Fruit fly (Drosophila melanogaster): ENCODE measurements around the gene CG9356.

CG9356 gene

dm6 chr3R:9411928-9412640 is 8.0 kb upstream of the CG9356 start, which contains the start of the genes Task7 and alpha-Man-IIa (continued):
- TF ChIP-seq Doc3 (GFP tag; IDR thresholded peaks at IDR 0.05; ENCODE audit: partially characterized antibody) (0 out of 3 replicates have a peak, but pooled peaks have one; percentile 47), nau (GFP tag; optimal IDR thresholded peaks at IDR 0.05) (no peak), dm (GFP tag; optimal IDR thresholded peaks at IDR 0.05) (no peak), sd (tag; optimal IDR thresholded peaks at IDR 0.05) (no peak), CG10462 (GFP tag; optimal IDR thresholded peaks at IDR 0.05) (peak; percentile 50), CG13287 (GFP tag; IDR thresholded peaks at IDR 0.05; ENCODE audit: partially characterized antibody) (peak; percentile 71), Bgb (GFP tag; IDR thresholded peaks at IDR 0.05; ENCODE audit: partially characterized antibody) (0 out of 2 replicates have a peak, but pooled peaks have one; percentile 31), fru (optimal IDR thresholded peaks at IDR 0.05) (no peak), CG9876 (GFP tag; optimal IDR thresholded peaks at IDR 0.05) (no peak), CG14710 (tag; optimal IDR thresholded peaks at IDR 0.05) (peak; percentile 35), unc-4 (GFP tag; IDR thresholded peaks at IDR 0.05; ENCODE audit: partially characterized antibody) (peak; percentile 49; the same call in 1 of the 2 replicates), gcm2 (GFP tag; optimal IDR thresholded peaks at IDR 0.05) (no peak), nmo (GFP tag; optimal IDR thresholded peaks at IDR 0.05) (peak; percentile 42), MBD-R2 (GFP tag; IDR thresholded peaks at IDR 0.05) (peak; percentile 65), CG4360 (GFP tag; IDR thresholded peaks at IDR 0.05) (no peak), CG10267 (tag; optimal IDR thresholded peaks at IDR 0.05) (peak; percentile 42), sens (GFP tag) (peak; percentile 83), Sry-δ (GFP tag; optimal IDR thresholded peaks at IDR 0.05) (peak; percentile 2), Dll (GFP tag; IDR thresholded peaks at IDR 0.05; ENCODE audit: partially characterized antibody) (peak; percentile 74; the same call in 3 of the 4 replicates), grn (GFP tag; optimal IDR thresholded peaks at IDR 0.05) (no peak), CG34224 (GFP tag; IDR thresholded peaks at IDR 0.05; ENCODE audit: partially characterized antibody) (peak; percentile 47; the same call in 1 of the 3 replicates), Spps (tag; optimal IDR thresholded peaks at IDR 0.05) (no peak)

DNA sequence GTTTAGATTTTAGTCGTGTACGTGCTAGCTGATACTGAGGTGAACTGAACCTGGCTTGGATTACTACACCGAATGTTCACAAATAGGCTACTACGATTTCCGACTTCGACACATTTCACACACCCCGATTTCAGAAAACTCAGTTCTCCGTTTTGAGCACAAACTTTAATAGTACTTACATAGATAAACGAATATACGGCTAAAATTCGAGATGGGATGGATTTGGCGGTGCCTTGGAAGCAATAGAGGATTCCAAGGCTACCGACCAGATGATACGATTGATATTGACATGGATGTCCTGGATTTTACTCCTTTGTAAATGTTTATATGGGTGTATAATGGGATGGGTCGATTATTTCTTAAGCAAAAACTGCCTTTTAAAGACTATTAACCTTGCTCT is 6.1 kb upstream of the CG9356 start, which contains the start of gene betaTub85D:
Gene betaTub85D, minus strand, starts transcription at position 101 of the 400 bp plus-strand sequence.
- TF ChIP-seq Side (GFP tag; optimal IDR thresholded peaks at IDR 0.05) (no peak), CG15514 (GFP tag; optimal IDR thresholded peaks at IDR 0.05) (no peak), vvl (GFP tag; IDR thresholded peaks at IDR 0.05) (no peak), CG10959 (GFP tag; IDR thresholded peaks at IDR 0.05) (no peak), CkIIα-i1 (GFP tag; IDR thresholded peaks at IDR 0.05) (no peak), CG10321 (GFP tag; IDR thresholded peaks at IDR 0.05) (no peak), schlank (tag; optimal IDR thresholded peaks at IDR 0.05) (no peak), MESR4 (GFP tag; optimal IDR thresholded peaks at IDR 0.05) (no peak), NFAT (GFP tag; IDR thresholded peaks at IDR 0.05) (no peak)

DNA sequence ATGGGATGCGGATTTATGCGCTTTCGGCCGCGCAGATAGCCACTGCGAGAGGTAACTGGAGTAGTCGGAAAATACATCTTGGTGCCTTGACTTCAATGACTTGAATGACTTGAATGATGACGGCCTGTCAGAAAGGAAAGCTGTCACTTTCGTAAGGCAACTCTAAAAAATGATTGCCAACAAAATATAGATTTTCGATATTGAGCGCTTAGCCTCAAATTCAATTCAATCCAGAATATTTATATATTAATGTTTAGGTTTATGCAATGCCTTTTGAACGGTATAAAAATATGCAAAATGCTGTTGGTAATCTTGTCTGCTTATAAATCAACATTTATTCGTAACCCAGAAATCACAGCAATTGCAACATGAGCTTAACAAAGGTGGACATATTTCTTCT is 4.0 kb upstream of the CG9356 start, which contains the start of gene CG44261:
Gene CG44261, minus strand, starts transcription at position 101 of the 400 bp plus-strand sequence.
- TF ChIP-seq CG10462 (GFP tag; optimal IDR thresholded peaks at IDR 0.05) (no peak), CG13123 (GFP tag; optimal IDR thresholded peaks at IDR 0.05) (no peak), Jarid2 (GFP tag; optimal IDR thresholded peaks at IDR 0.05) (no peak), emc (GFP tag; optimal IDR thresholded peaks at IDR 0.05) (no peak), CG8359 (GFP tag; optimal IDR thresholded peaks at IDR 0.05; ENCODE audit: borderline replicate concordance) (no peak), Rx (GFP tag; IDR thresholded peaks at IDR 0.05) (no peak), CG2712 (tag; optimal IDR thresholded peaks at IDR 0.05) (no peak)

Measured in whole organism, embryonic.